Fruit fly (Drosophila melanogaster) whole organism, pupa: ENCODE data around the gene CG31821.
A peak's percentile ranks its signal among the peaks of the same experiment; 100 is the strongest.

Source experiments
- CG10348 ChIP-seq: fragments of 200-800 bp; sonication (Bioruptor generic); IDR thresholded peaks from 2 replicates; pipeline ENCODE4 v1.3.6; 2022; ENCODE audit warnings: missing biosample characterization, missing genetic modification characterization
- CG12605 ChIP-seq: fragments of 200-800 bp; sonication (Bioruptor generic); IDR thresholded peaks from 2 replicates; pipeline ENCODE4 v1.3.6; 2022; ENCODE audit warnings: missing biosample characterization, missing genetic modification characterization
- CG13204 ChIP-seq: fragments of 200-800 bp; sonication (Bioruptor generic); optimal IDR thresholded peaks from 2 replicates; lab custom pipeline; 2018; ENCODE audit warnings: missing biosample characterization, mild to moderate bottlenecking, missing genetic modification characterization, moderate library complexity
- CG14655 ChIP-seq: fragments of 200-800 bp; sonication (Bioruptor generic); optimal IDR thresholded peaks from 3 replicates; lab custom pipeline; 2017; ENCODE audit warnings: mild to moderate bottlenecking, missing biosample characterization, missing genetic modification reagents, missing genetic modification characterization
- CG15710 ChIP-seq: fragments of 200-800 bp; sonication (Bioruptor generic); optimal IDR thresholded peaks from 2 replicates; lab custom pipeline; 2018; ENCODE audit warnings: missing biosample characterization, mild to moderate bottlenecking, missing genetic modification characterization, moderate library complexity
- CG17806 ChIP-seq: fragments of 200-800 bp; sonication (Bioruptor generic); optimal IDR thresholded peaks from 2 replicates; lab custom pipeline; 2018; ENCODE audit warnings: missing biosample characterization, mild to moderate bottlenecking, missing genetic modification characterization, moderate library complexity
- CG32121 ChIP-seq: fragments of 200-800 bp; sonication (Bioruptor generic); IDR thresholded peaks from 2 replicates; pipeline ENCODE4 v1.3.6; 2022; ENCODE audit warnings: missing biosample characterization, missing genetic modification characterization
- CG34367 ChIP-seq: fragments of 200-800 bp; sonication (Bioruptor generic); optimal IDR thresholded peaks from 2 replicates; lab custom pipeline; 2018; ENCODE audit warnings: missing biosample characterization, mild to moderate bottlenecking, missing genetic modification characterization
- CG4496 ChIP-seq: fragments of 200-800 bp; sonication (Bioruptor generic); IDR thresholded peaks from 3 replicates; pipeline ENCODE4 v1.3.6; 2022; ENCODE audit warnings: missing biosample characterization, missing genetic modification characterization
- CG8159 ChIP-seq: fragments of 200-800 bp; sonication (Bioruptor generic); optimal IDR thresholded peaks from 3 replicates; lab custom pipeline; 2018; ENCODE audit warnings: missing biosample characterization, mild to moderate bottlenecking, missing genetic modification characterization, moderate library complexity
- CG8301 ChIP-seq: fragments of 200-800 bp; sonication (Bioruptor generic); optimal IDR thresholded peaks from 2 replicates; lab custom pipeline; 2018; ENCODE audit warnings: missing biosample characterization, mild to moderate bottlenecking, missing genetic modification characterization
- CG9948 ChIP-seq: fragments of 200-800 bp; sonication (Bioruptor generic); optimal IDR thresholded peaks from 2 replicates; lab custom pipeline; 2018; ENCODE audit warnings: missing biosample characterization, mild to moderate bottlenecking, missing genetic modification characterization, moderate library complexity
- D1 ChIP-seq: fragments of 200-800 bp; sonication (Bioruptor generic); optimal IDR thresholded peaks from 2 replicates; lab custom pipeline; 2018; ENCODE audit warnings: missing biosample characterization, mild to moderate bottlenecking, missing genetic modification characterization, moderate library complexity
- EcR ChIP-seq: fragments of 200-800 bp; sonication (Bioruptor generic); optimal IDR thresholded peaks from 3 replicates; lab custom pipeline; 2019; ENCODE audit warnings: missing biosample characterization, missing genetic modification characterization, mild to moderate bottlenecking, moderate library complexity, missing genetic modification reagents
- Ets98B ChIP-seq: fragments of 200-800 bp; sonication (Bioruptor generic); IDR thresholded peaks from 2 replicates; pipeline ENCODE4 v1.3.6; 2022; ENCODE audit warnings: missing biosample characterization, missing genetic modification characterization
- Pif1A ChIP-seq: fragments of 200-800 bp; sonication (Bioruptor generic); optimal IDR thresholded peaks from 3 replicates; lab custom pipeline; 2016; ENCODE audit warnings: missing biosample characterization, missing genetic modification characterization
- Pif1B ChIP-seq: fragments of 200-800 bp; sonication (Bioruptor generic); optimal IDR thresholded peaks from 3 replicates; lab custom pipeline; 2016; ENCODE audit warnings: missing biosample characterization, missing genetic modification characterization
- Snoo ChIP-seq: fragments of 200-800 bp; sonication (Bioruptor generic); optimal IDR thresholded peaks from 3 replicates; lab custom pipeline; 2017; ENCODE audit warnings: missing biosample characterization, mild to moderate bottlenecking, missing genetic modification characterization, inconsistent platforms
- fd96Ca ChIP-seq: fragments of 200-800 bp; sonication (Bioruptor generic); IDR thresholded peaks from 3 replicates; pipeline ENCODE4 v1.3.6; 2022; ENCODE audit warnings: missing biosample characterization, missing genetic modification characterization
- gl ChIP-seq: fragments of 200-800 bp; sonication (Bioruptor generic); optimal IDR thresholded peaks from 2 replicates; lab custom pipeline; 2018; ENCODE audit warnings: missing biosample characterization, mild to moderate bottlenecking, missing genetic modification characterization
- rn ChIP-seq: fragments of 200-800 bp; sonication (Bioruptor generic); IDR thresholded peaks from 2 replicates; pipeline ENCODE4 v1.3.6; 2022; ENCODE audit warnings: missing biosample characterization, missing genetic modification characterization

Gene CG31821

DNA sequence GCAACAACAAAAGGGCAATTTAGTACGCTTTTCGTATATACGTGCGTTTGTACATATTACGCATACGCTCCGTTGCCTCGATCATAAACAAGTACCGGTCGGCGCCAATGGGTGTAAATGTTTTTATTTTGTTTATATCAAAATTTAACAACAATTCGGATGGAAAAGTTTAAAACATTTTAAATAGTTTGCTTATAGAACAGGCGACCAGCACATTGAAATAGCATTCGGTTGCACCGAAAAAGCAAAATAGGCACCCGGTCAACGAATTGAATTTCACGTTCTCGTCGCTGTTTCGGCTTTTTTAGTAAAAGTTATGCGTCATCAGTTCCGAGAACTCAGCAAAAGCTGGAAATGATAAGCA is 11.4 kb upstream of the CG31821 start:
- TF ChIP-seq CG8159 (tag; lab: Kevin White, UChicago): no peak
- no peak for TF ChIP-seq CG9948 (tag; lab: Kevin White, UChicago)
- TF ChIP-seq fd96Ca (GFP tag; lab: Robert Waterston, UW): no peak
- no peak for TF ChIP-seq CG34367 (tag; lab: Kevin White, UChicago)
- TF ChIP-seq CG17806: no peak
- no peak for TF ChIP-seq CG14655
- no peak for TF ChIP-seq Snoo (tag; lab: Kevin White, UChicago)
- TF ChIP-seq D1 (tag; lab: Kevin White, UChicago): no peak
- TF ChIP-seq CG8301 (tag; lab: Kevin White, UChicago): no peak
- no peak for TF ChIP-seq rn
- no peak for TF ChIP-seq gl
- no peak for TF ChIP-seq Pif1A
- TF ChIP-seq Ets98B (GFP tag; lab: Robert Waterston, UW): no peak
- no peak for TF ChIP-seq CG10348
- no peak for TF ChIP-seq CG32121

DNA sequence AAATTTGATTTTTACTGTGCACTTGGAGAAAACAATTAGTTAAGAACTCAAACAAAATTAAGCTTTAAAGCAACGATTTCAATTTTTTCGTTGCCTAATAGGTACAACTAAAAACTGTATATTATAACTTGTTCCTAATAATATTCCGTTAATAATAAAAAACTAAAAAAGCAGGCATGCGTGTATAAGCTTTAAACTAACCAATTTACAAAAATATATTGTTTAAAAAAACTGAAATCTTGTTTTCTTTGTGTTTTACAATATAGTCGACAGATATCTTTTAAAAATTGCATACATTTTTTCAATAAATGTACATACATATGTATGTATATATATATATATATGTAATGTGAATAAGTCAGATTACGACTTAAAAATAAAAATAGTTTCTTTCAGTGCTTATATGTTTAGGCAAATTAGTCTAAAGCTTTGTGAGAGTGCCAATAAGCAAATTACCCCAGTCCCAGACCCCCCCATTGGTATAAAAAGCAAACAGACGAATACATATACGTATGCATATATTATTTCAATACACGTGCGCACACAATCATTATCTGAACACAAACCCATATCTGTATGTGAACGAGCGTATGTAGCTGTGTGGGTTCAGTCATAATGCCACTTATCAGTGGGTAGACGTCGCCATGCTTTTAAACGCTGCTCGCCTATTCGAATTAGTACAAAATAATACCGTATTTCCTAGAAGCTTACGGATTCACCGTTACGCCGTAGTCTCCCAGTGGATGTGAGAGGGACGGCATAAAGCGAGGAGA is 10.9 kb upstream of the CG31821 start:
- TF ChIP-seq CG34367 (tag; lab: Kevin White, UChicago) (no peak), CG32121 (peak; percentile 53), EcR (GFP tag; lab: Kevin White, UChicago) (peak; percentile 72), CG9948 (tag; lab: Kevin White, UChicago) (peak; percentile 2), Snoo (tag; lab: Kevin White, UChicago) (peak; percentile 10), CG8159 (tag; lab: Kevin White, UChicago) (peak; percentile 23)

DNA sequence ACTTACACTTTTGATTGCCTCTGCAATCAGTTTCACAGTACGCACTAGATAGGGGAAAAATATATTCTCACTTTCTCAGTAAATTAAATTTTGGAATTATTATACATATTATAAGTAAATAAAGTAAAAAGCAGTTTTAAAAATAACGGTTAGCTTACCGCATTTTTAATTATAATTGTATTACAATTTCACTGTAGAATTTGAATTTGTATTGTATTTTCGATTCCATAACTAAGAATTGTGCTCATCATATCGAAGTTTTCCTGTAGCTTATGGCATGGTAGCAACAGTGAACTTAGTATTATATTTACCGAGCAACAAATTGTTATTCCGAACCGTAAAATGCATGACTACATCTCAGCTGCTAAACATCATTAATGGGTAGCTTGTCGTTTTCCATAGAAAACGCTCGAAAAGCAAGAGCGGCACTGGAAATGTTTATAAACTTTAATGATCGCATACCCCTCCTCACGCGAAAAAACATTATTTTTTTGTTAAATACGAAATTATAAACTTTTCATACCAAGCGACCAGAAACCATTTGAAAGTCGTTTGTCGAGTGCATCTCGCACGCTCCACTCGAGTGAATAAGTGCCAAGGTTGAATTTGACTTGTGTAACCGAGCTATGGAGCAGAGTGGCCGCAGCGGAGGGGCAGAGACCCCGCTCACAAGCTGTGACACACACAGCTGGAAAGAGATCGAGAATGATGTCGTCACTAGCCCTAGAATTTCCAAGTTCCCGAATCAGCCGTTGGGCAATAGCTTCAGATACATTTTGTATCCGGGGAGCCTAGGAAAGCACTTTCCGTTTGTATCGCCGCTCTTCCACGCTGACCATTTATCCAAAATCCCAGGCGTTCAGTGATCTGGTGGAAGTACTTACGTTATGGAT is 10.0 kb upstream of the CG31821 start:
- TF ChIP-seq CG15710: peak; percentile 73
- TF ChIP-seq fd96Ca (GFP tag; lab: Robert Waterston, UW): peak; percentile 53; the same call in 2 of the 3 replicates
- peak; percentile 20 for TF ChIP-seq Pif1B (GFP tag; lab: Kevin White, UChicago)
- peak; percentile 66 for TF ChIP-seq CG8301 (tag; lab: Kevin White, UChicago)
- TF ChIP-seq Ets98B (GFP tag; lab: Robert Waterston, UW): peak; percentile 60; the same call in 1 of the 2 replicates
- peak; percentile 30 for TF ChIP-seq Pif1A
- TF ChIP-seq CG12605 (GFP tag; lab: Robert Waterston, UW): no peak
- TF ChIP-seq EcR (GFP tag; lab: Kevin White, UChicago): no peak
- no peak for TF ChIP-seq gl
- TF ChIP-seq Snoo (tag; lab: Kevin White, UChicago): peak; percentile 64
- no peak for TF ChIP-seq D1 (tag; lab: Kevin White, UChicago)
- peak; percentile 53 for TF ChIP-seq CG14655
- TF ChIP-seq CG17806: peak; percentile 54
- TF ChIP-seq CG32121: peak; percentile 90
- TF ChIP-seq rn: no peak
- TF ChIP-seq CG10348: peak; percentile 73
- no peak for TF ChIP-seq CG13204
- peak; percentile 69 for TF ChIP-seq CG9948 (tag; lab: Kevin White, UChicago)
- peak; percentile 66 for TF ChIP-seq CG4496 (GFP tag; lab: Robert Waterston, UW)
- TF ChIP-seq CG34367 (tag; lab: Kevin White, UChicago): peak; percentile 60
- peak; percentile 74 for TF ChIP-seq CG8159 (tag; lab: Kevin White, UChicago)

DNA sequence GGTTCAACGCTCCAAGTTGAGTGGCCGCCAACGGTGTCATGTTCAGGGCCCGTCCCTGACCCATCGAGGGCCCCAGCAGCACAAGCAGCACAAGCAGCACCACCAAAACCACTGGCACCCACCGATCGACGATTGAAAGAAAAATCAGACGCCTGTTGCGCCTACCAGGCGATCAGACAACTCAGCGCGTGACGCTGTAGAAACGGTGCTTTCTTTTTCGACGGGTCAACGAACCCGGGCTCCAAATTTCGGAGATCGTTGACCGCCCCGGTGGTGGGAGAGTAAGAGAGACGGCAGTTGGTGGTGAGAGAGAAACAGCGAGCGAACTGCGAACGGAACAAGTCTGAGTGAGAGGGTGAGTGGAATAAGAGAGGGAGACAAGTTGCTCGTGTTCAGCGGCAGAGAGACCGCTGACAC is 9.4 kb upstream of the CG31821 start:
- TF ChIP-seq Ets98B (GFP tag; lab: Robert Waterston, UW): no peak
- TF ChIP-seq EcR (GFP tag; lab: Kevin White, UChicago): peak; percentile 100
- peak; percentile 60 for TF ChIP-seq CG13204

DNA sequence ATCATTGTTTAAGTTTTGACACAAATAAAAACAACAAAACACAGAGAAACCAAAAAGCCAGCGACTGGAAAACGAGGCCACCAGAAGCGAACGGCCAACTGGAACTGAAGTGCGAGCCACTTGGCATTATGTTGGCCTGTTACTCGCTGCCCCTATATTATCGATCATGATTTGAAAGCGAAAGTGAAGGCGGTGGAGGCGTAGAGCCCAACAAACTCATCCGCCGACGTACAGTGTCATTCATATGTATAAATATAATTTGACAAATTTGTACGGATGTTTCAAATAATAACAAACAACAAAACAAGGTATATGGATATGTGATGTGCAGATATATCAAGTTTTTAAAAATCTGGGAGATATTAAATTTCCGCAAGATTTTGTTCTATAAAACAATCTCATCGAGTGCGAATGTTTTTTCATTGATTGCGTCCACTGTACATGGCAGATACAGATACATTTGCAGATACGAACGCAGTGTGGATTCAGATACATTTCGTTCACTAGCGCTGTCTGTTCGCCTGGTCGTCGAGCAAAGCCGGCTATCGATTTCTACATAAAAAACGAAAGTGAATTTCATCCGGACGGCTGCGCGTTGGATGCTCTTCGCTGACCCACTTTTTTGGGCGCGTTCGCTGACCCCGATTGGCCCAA is 8.9 kb upstream of the CG31821 start:
- TF ChIP-seq CG14655 (peak; percentile 79), CG9948 (tag; lab: Kevin White, UChicago) (peak; percentile 93), CG15710 (peak; percentile 92), rn (peak; percentile 81), CG32121 (peak; percentile 94), CG8159 (tag; lab: Kevin White, UChicago) (peak; percentile 95), Snoo (tag; lab: Kevin White, UChicago) (peak; percentile 95), gl (peak; percentile 90), fd96Ca (GFP tag; lab: Robert Waterston, UW) (peak; percentile 88), CG10348 (peak; percentile 80), Ets98B (GFP tag; lab: Robert Waterston, UW) (peak; percentile 91), CG34367 (tag; lab: Kevin White, UChicago) (peak; percentile 96), D1 (tag; lab: Kevin White, UChicago) (peak; percentile 88), EcR (GFP tag; lab: Kevin White, UChicago) (no peak), Pif1B (GFP tag; lab: Kevin White, UChicago) (peak; percentile 96), CG13204 (peak; percentile 81), CG4496 (GFP tag; lab: Robert Waterston, UW) (peak; percentile 94), Pif1A (peak; percentile 96), CG8301 (tag; lab: Kevin White, UChicago) (peak; percentile 83), CG17806 (peak; percentile 93), CG12605 (GFP tag; lab: Robert Waterston, UW) (peak; percentile 90)
